Worm (Caenorhabditis elegans) whole organism, L4 larva: ENCODE measurements around the gene C24H11.1.

Source experiments
- T20F7.1 ChIP-seq: fragments of 200-800 bp; sonication (Bioruptor generic); optimal IDR thresholded peaks from 2 replicates; lab custom pipeline; 2018; ENCODE audit warnings: mild to moderate bottlenecking, missing genetic modification characterization, missing compliant biosample characterization
- nhr-6 ChIP-seq: fragments of 150-350 bp; optimal IDR thresholded peaks from 2 replicates; lab custom pipeline; 2014; ENCODE audit warnings: missing biosample characterization, missing genetic modification characterization
- zip-11 ChIP-seq: fragments of 200-800 bp; sonication (Bioruptor generic); IDR thresholded peaks from 2 replicates; pipeline ENCODE4 v1.3.6; 2022; ENCODE audit warnings: missing genetic modification characterization, missing compliant biosample characterization
- zip-2 ChIP-seq: fragments of 150-350 bp; optimal IDR thresholded peaks from 2 replicates; lab custom pipeline; 2014; ENCODE audit warnings: missing biosample characterization, missing genetic modification characterization

DNA sequence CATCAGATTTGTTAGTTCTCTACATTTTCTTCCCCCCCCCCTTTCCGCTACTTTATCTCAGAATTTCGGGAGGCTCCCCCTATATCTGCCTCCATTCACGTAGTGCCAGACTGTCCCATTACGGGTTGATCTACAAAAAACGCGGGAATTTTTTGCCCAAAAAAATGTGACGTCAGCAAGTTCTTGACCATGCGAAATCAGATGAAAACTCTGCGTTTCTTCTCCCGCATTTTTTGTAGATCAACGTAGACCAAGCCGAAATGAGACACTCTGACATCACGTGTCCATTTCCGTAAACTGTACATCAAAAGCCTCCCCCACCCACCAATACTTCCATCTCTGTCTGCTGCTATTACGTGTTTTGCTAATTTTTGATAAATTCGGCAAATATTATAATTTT lies 37.1 kb downstream of the C24H11.1 start:
- TF ChIP-seq zip-2 (tag; lab: Kevin White, UChicago) (no peak), T20F7.1 (GFP tag; lab: Kevin White, UChicago) (no peak), zip-11 (GFP tag; lab: Robert Waterston, UW) (no peak), nhr-6 (no peak)
